Worm (Caenorhabditis elegans) whole organism, mixed stage, embryonic: ENCODE data around the gene Y49A3A.3.

ENCODE experiments used
- blmp-1 ChIP-seq: fragments of 150-350 bp; optimal IDR thresholded peaks from 2 replicates; lab custom pipeline; 2014; ENCODE audit warnings: missing biosample characterization, missing genetic modification characterization
- ces-1 ChIP-seq: fragments of 150-350 bp; optimal IDR thresholded peaks from 2 replicates; lab custom pipeline; 2014; ENCODE audit warnings: missing biosample characterization, missing genetic modification reagents, missing genetic modification characterization
- elt-3 ChIP-seq: fragments of 150-350 bp; optimal IDR thresholded peaks from 2 replicates; lab custom pipeline; 2014; ENCODE audit warnings: missing biosample characterization, missing genetic modification characterization
- lin-13 ChIP-seq: fragments of 150-350 bp; optimal IDR thresholded peaks from 2 replicates; lab custom pipeline; 2014; ENCODE audit warnings: missing biosample characterization, missing genetic modification characterization
- mab-5 ChIP-seq: fragments of 150-350 bp; optimal IDR thresholded peaks from 2 replicates; lab custom pipeline; 2014; ENCODE audit warnings: missing biosample characterization, missing genetic modification characterization
- nhr-12 ChIP-seq: fragments of 150-350 bp; optimal IDR thresholded peaks from 2 replicates; lab custom pipeline; 2014; ENCODE audit warnings: missing biosample characterization, missing genetic modification characterization
- unc-39 ChIP-seq: fragments of 150-350 bp; optimal IDR thresholded peaks from 2 replicates; lab custom pipeline; 2014; ENCODE audit warnings: missing biosample characterization, missing genetic modification characterization
- unc-62 ChIP-seq: fragments of 150-350 bp; optimal IDR thresholded peaks from 2 replicates; lab custom pipeline; 2014; ENCODE audit warnings: missing biosample characterization, missing genetic modification reagents, missing genetic modification characterization

- no peak for TF ChIP-seq blmp-1
- no peak for TF ChIP-seq lin-13 (tag; lab: Kevin White, UChicago)
- TF ChIP-seq elt-3 (tag; lab: Kevin White, UChicago) = no peak
- no peak for TF ChIP-seq unc-62
- no peak for TF ChIP-seq ces-1 (GFP tag; lab: Kevin White, UChicago)
- TF ChIP-seq unc-39 (tag; lab: Kevin White, UChicago) = no peak
- no peak for TF ChIP-seq nhr-12 (tag; lab: Kevin White, UChicago)
- TF ChIP-seq mab-5 (tag; lab: Kevin White, UChicago) = no peak
These were observed 7.8 kb downstream of the Y49A3A.3 start for ce11 chrV:14361973-14362372.
